Fruit fly (Drosophila melanogaster) whole organism, adult: ENCODE data around the gene eIF3l.

ENCODE experiments used
- CG11617 ChIP-seq: fragments of 200-800 bp; sonication (Bioruptor generic); optimal IDR thresholded peaks from 2 replicates; lab custom pipeline; 2017; ENCODE audit warnings: mild to moderate bottlenecking, missing biosample characterization, missing genetic modification reagents, missing genetic modification characterization
- CG12768 ChIP-seq: fragments of 200-800 bp; sonication (Bioruptor generic); optimal IDR thresholded peaks from 2 replicates; lab custom pipeline; 2017; ENCODE audit warnings: missing biosample characterization, missing genetic modification characterization, mild to moderate bottlenecking, moderate library complexity, missing genetic modification reagents
- CG14711 ChIP-seq: fragments of 200-800 bp; sonication (Bioruptor generic); optimal IDR thresholded peaks from 2 replicates; lab custom pipeline; 2018; ENCODE audit warnings: missing biosample characterization, mild to moderate bottlenecking, missing genetic modification characterization, moderate library complexity
- CG1620 ChIP-seq: fragments of 200-800 bp; sonication (Bioruptor generic); optimal IDR thresholded peaks from 2 replicates; lab custom pipeline; 2016; ENCODE audit warnings: missing biosample characterization, missing genetic modification characterization
- CG33017 ChIP-seq: fragments of 200-800 bp; sonication (Bioruptor generic); optimal IDR thresholded peaks from 2 replicates; lab custom pipeline; 2018; ENCODE audit warnings: missing biosample characterization, mild to moderate bottlenecking, missing genetic modification characterization, moderate library complexity
- CG5204 ChIP-seq: fragments of 200-800 bp; sonication (Bioruptor generic); optimal IDR thresholded peaks from 2 replicates; lab custom pipeline; 2016; ENCODE audit warnings: missing biosample characterization, missing genetic modification characterization
- CG7045 ChIP-seq: fragments of 200-800 bp; sonication (Bioruptor generic); optimal IDR thresholded peaks from 2 replicates; lab custom pipeline; 2017; ENCODE audit warnings: missing biosample characterization, mild to moderate bottlenecking, missing genetic modification characterization
- CG7101 ChIP-seq: fragments of 200-800 bp; sonication (Bioruptor generic); optimal IDR thresholded peaks from 2 replicates; lab custom pipeline; 2018; ENCODE audit warnings: missing biosample characterization, mild to moderate bottlenecking, missing genetic modification characterization, moderate library complexity
- Clk ChIP-seq: fragments of 200-800 bp; sonication (Bioruptor generic); optimal IDR thresholded peaks from 2 replicates; lab custom pipeline; 2017; ENCODE audit warnings: missing biosample characterization, missing genetic modification characterization
- Crg-1 ChIP-seq: fragments of 200-800 bp; sonication (Bioruptor generic); optimal IDR thresholded peaks from 2 replicates; lab custom pipeline; 2016; ENCODE audit warnings: missing biosample characterization, missing genetic modification characterization
- Hr96 ChIP-seq: fragments of 200-800 bp; sonication (Bioruptor generic); optimal IDR thresholded peaks from 2 replicates; lab custom pipeline; 2016; ENCODE audit warnings: missing biosample characterization, missing genetic modification characterization
- Mnt ChIP-seq: fragments of 200-800 bp; sonication (Bioruptor generic); optimal IDR thresholded peaks from 2 replicates; lab custom pipeline; 2016; ENCODE audit warnings: missing biosample characterization, mild to moderate bottlenecking, missing genetic modification characterization
- bab1 ChIP-seq: fragments of 200-800 bp; sonication (Bioruptor generic); optimal IDR thresholded peaks from 3 replicates; lab custom pipeline; 2019; ENCODE audit warnings: missing biosample characterization, mild to moderate bottlenecking, missing genetic modification characterization, moderate library complexity
- cic ChIP-seq: fragments of 200-800 bp; sonication (Bioruptor generic); optimal IDR thresholded peaks from 2 replicates; lab custom pipeline; 2017; ENCODE audit warnings: missing biosample characterization, mild to moderate bottlenecking, missing genetic modification characterization, moderate library complexity
- cnc ChIP-seq, 2 experiments: fragments of >200 bp; optimal IDR thresholded peaks; 2 replicates each; lab custom pipeline; 2017
- kay ChIP-seq: fragments of 200-800 bp; sonication (Bioruptor generic); peaks from one replicate; lab custom pipeline; 2016; ENCODE audit warnings: missing biosample characterization, missing genetic modification characterization, borderline replicate concordance
- ovo ChIP-seq: fragments of 200-800 bp; sonication (Bioruptor generic); optimal IDR thresholded peaks from 2 replicates; lab custom pipeline; 2016; ENCODE audit warnings: missing biosample characterization, missing genetic modification characterization
- pad ChIP-seq: fragments of 200-800 bp; sonication (Bioruptor generic); optimal IDR thresholded peaks from 3 replicates; lab custom pipeline; 2017; ENCODE audit warnings: missing biosample characterization, missing genetic modification characterization, mild to moderate bottlenecking, moderate library complexity, missing genetic modification reagents
- tj ChIP-seq: fragments of 200-800 bp; sonication (Bioruptor generic); optimal IDR thresholded peaks from 3 replicates; lab custom pipeline; 2017; ENCODE audit warnings: missing biosample characterization, mild to moderate bottlenecking, missing genetic modification characterization, moderate library complexity
- toe ChIP-seq: fragments of 200-800 bp; sonication (Bioruptor generic); optimal IDR thresholded peaks from 2 replicates; lab custom pipeline; 2016; ENCODE audit warnings: missing biosample characterization, missing genetic modification characterization

Gene eIF3l

dm6 chr3L:12183967-12184366 is 38.1 kb upstream of the eIF3l start:
- no peak for TF ChIP-seq ovo (GFP tag; lab: Kevin White, UChicago)
- no peak for TF ChIP-seq Mnt (GFP tag; lab: Kevin White, UChicago)
- peak; percentile 28 for TF ChIP-seq CG7101 (tag; lab: Kevin White, UChicago)
- TF ChIP-seq Crg-1 (GFP tag; lab: Kevin White, UChicago) = no peak
- TF ChIP-seq CG5204 = peak; percentile 53
- no peak for TF ChIP-seq CG7045 (GFP tag; lab: Kevin White, UChicago)
- peak; percentile 5 for TF ChIP-seq CG11617 (GFP tag; lab: Kevin White, UChicago)
- TF ChIP-seq pad (GFP tag; lab: Kevin White, UChicago) = no peak

- peak; percentile 32 for TF ChIP-seq toe (GFP tag; lab: Kevin White, UChicago)
- no peak for TF ChIP-seq cnc (optimal IDR thresholded peaks at IDR 0.05; lab: Kevin White, UChicago)
- TF ChIP-seq CG5204 = no peak
- TF ChIP-seq ovo (GFP tag; lab: Kevin White, UChicago) = peak; percentile 94
- TF ChIP-seq CG1620 = no peak
- no peak for TF ChIP-seq pad (GFP tag; lab: Kevin White, UChicago)
- no peak for TF ChIP-seq tj (GFP tag; lab: Kevin White, UChicago)
- no peak for TF ChIP-seq Crg-1 (GFP tag; lab: Kevin White, UChicago)
- TF ChIP-seq Hr96 (GFP tag; lab: Kevin White, UChicago) = no peak
- TF ChIP-seq bab1 (GFP tag; lab: Kevin White, UChicago) = peak; percentile 29
- peak; percentile 43 for TF ChIP-seq CG11617 (GFP tag; lab: Kevin White, UChicago)
- peak; percentile 15 for TF ChIP-seq CG33017
- no peak for TF ChIP-seq kay (GFP tag; lab: Kevin White, UChicago)
- TF ChIP-seq CG12768 = no peak
- TF ChIP-seq Clk (GFP tag; lab: Kevin White, UChicago) = no peak
- peak; percentile 26 for TF ChIP-seq CG7045 (GFP tag; lab: Kevin White, UChicago)
- TF ChIP-seq cic (GFP tag; lab: Kevin White, UChicago) = peak; percentile 60
- no peak for TF ChIP-seq Mnt (GFP tag; lab: Kevin White, UChicago)
- no peak for TF ChIP-seq CG14711 (tag; lab: Kevin White, UChicago)
- no peak for TF ChIP-seq CG7101 (tag; lab: Kevin White, UChicago)
These were observed 33.0 kb upstream of the eIF3l start for dm6 chr3L:12178847-12179437.

- TF ChIP-seq tj (GFP tag; lab: Kevin White, UChicago) = no peak
- no peak for TF ChIP-seq cnc (optimal IDR thresholded peaks at IDR 0.05; lab: Kevin White, UChicago)
- no peak for TF ChIP-seq CG7045 (GFP tag; lab: Kevin White, UChicago)
- TF ChIP-seq ovo (GFP tag; lab: Kevin White, UChicago) = no peak
- no peak for TF ChIP-seq CG11617 (GFP tag; lab: Kevin White, UChicago)
- TF ChIP-seq pad (GFP tag; lab: Kevin White, UChicago) = no peak
- TF ChIP-seq CG7101 (tag; lab: Kevin White, UChicago) = no peak
- no peak for TF ChIP-seq CG14711 (tag; lab: Kevin White, UChicago)
- no peak for TF ChIP-seq toe (GFP tag; lab: Kevin White, UChicago)
- TF ChIP-seq Crg-1 (GFP tag; lab: Kevin White, UChicago) = no peak
- no peak for TF ChIP-seq CG33017
- TF ChIP-seq CG1620 = no peak
- TF ChIP-seq Mnt (GFP tag; lab: Kevin White, UChicago) = no peak
- TF ChIP-seq Hr96 (GFP tag; lab: Kevin White, UChicago) = no peak
- no peak for TF ChIP-seq bab1 (GFP tag; lab: Kevin White, UChicago)
- no peak for TF ChIP-seq Clk (GFP tag; lab: Kevin White, UChicago)
- TF ChIP-seq CG12768 = no peak
These were observed 31.4 kb upstream of the eIF3l start, which contains the start of gene CAH2 for dm6 chr3L:12177301-12177700. Gene CAH2, plus strand, starts transcription at chr3L:12177601.

dm6 chr3L:12175382-12175781 is 29.5 kb upstream of the eIF3l start, which contains the start of gene Rh7:
Gene Rh7, minus strand, starts transcription at chr3L:12175482.
- TF ChIP-seq CG11617 (GFP tag; lab: Kevin White, UChicago) (no peak), CG1620 (no peak)

dm6 chr3L:12163693-12164092 is 17.8 kb upstream of the eIF3l start, which contains the start of gene CG9760:
Gene CG9760, minus strand, starts transcription at chr3L:12163735.
- TF ChIP-seq CG7101 (tag; lab: Kevin White, UChicago) (no peak), pad (GFP tag; lab: Kevin White, UChicago) (no peak), CG33017 (no peak), CG7045 (GFP tag; lab: Kevin White, UChicago) (no peak), Crg-1 (GFP tag; lab: Kevin White, UChicago) (no peak)

dm6 chr3L:12163082-12163481 is 17.2 kb upstream of the eIF3l start:
- TF ChIP-seq CG5204 (no peak), CG14711 (tag; lab: Kevin White, UChicago) (no peak), Hr96 (GFP tag; lab: Kevin White, UChicago) (no peak), kay (GFP tag; lab: Kevin White, UChicago) (no peak), CG12768 (no peak), pad (GFP tag; lab: Kevin White, UChicago) (no peak), ovo (GFP tag; lab: Kevin White, UChicago) (no peak), CG7101 (tag; lab: Kevin White, UChicago) (no peak), CG11617 (GFP tag; lab: Kevin White, UChicago) (no peak), CG7045 (GFP tag; lab: Kevin White, UChicago) (no peak), CG33017 (no peak), cic (GFP tag; lab: Kevin White, UChicago) (no peak), CG1620 (no peak), toe (GFP tag; lab: Kevin White, UChicago) (no peak), cnc (optimal IDR thresholded peaks at IDR 0.05; lab: Kevin White, UChicago) (no peak), bab1 (GFP tag; lab: Kevin White, UChicago) (no peak), Clk (GFP tag; lab: Kevin White, UChicago) (no peak), tj (GFP tag; lab: Kevin White, UChicago) (no peak)
